Worm (Caenorhabditis elegans) whole organism, L4 larva: ENCODE results near the gene far-8.

Source experiments
- ama-1 ChIP-seq: fragments of 150-350 bp; optimal IDR thresholded peaks from 2 replicates; lab custom pipeline; 2014; ENCODE audit warnings: inconsistent platforms, mixed read lengths
- dmd-6 ChIP-seq: fragments of 200-800 bp; sonication (Bioruptor generic); IDR thresholded peaks from 2 replicates; pipeline ENCODE4 v1.3.6; 2022; ENCODE audit warnings: missing genetic modification reagents, missing genetic modification characterization, missing compliant biosample characterization
- dpl-1 ChIP-seq: fragments of 150-350 bp; optimal IDR thresholded peaks from 2 replicates; lab custom pipeline; 2014; ENCODE audit warnings: missing biosample characterization, missing genetic modification reagents, missing genetic modification characterization
- egl-27 ChIP-seq: sonication (generic microtip); optimal IDR thresholded peaks from 3 replicates; lab custom pipeline; 2017; ENCODE audit warnings: missing biosample characterization, missing genetic modification reagents, missing genetic modification characterization
- lsy-2 ChIP-seq, 2 experiments: fragments of 150-350 bp in 1 of 2; sonication (generic microtip) in 1 of 2; optimal IDR thresholded peaks; 2 replicates each; lab custom pipeline; 2014 to 2017; ENCODE audit warnings: missing biosample characterization in 2 of 2, missing genetic modification characterization in 2 of 2
- nhr-10 ChIP-seq: fragments of 150-350 bp; optimal IDR thresholded peaks from 2 replicates; lab custom pipeline; 2014; ENCODE audit warnings: missing biosample characterization, missing genetic modification characterization
- nhr-11 ChIP-seq: fragments of 150-350 bp; optimal IDR thresholded peaks from 2 replicates; lab custom pipeline; 2014; ENCODE audit warnings: missing biosample characterization, missing genetic modification characterization
- saeg-2 ChIP-seq: fragments of 200-800 bp; sonication (Bioruptor generic); IDR thresholded peaks from 2 replicates; pipeline ENCODE4 v1.3.6; 2022; ENCODE audit warnings: missing genetic modification reagents, missing genetic modification characterization, missing compliant biosample characterization
- snpc-4 ChIP-seq: fragments of 150-350 bp; optimal IDR thresholded peaks from 2 replicates; lab custom pipeline; 2014; ENCODE audit warnings: missing biosample characterization, missing genetic modification characterization
- tra-1 ChIP-seq: fragments of 200-800 bp; sonication (Bioruptor generic); IDR thresholded peaks from 2 replicates; pipeline ENCODE4 v1.3.6; 2022; ENCODE audit warnings: missing genetic modification reagents, missing genetic modification characterization, missing compliant biosample characterization
- unc-130 ChIP-seq: sonication (generic microtip); optimal IDR thresholded peaks from 2 replicates; lab custom pipeline; 2016; ENCODE audit warnings: missing genetic modification reagents, missing genetic modification characterization, missing compliant biosample characterization
- unc-62 ChIP-seq, 3 experiments: fragments of 150-350 bp in 1 of 3; sonication (generic microtip); optimal IDR thresholded peaks in 2 of 3; peaks in 1 of 3; 1 replicate in 1 of 3; 2 replicates in 2 of 3; lab custom pipeline; 2014 to 2017; ENCODE audit warnings: missing biosample characterization in 3 of 3, missing genetic modification characterization in 3 of 3, missing genetic modification reagents in 3 of 3, missing genotype in 1 of 3

ce11 chrIII:831961-832360 lies 10.8 kb upstream of the far-8 start, which contains the start of gene ceeh-1:
- TF ChIP-seq nhr-10 (tag; lab: Kevin White, UChicago) (no peak), unc-62 (GFP tag; optimal IDR thresholded peaks at IDR 0.05 in 1 of 2; lab: Kevin White, UChicago) (peak in 1 of 2 experiments; percentile 15), unc-62 (tag; optimal IDR thresholded peaks at IDR 0.05; lab: Kevin White, UChicago) (no peak), saeg-2 (GFP tag; lab: Robert Waterston, UW) (no peak), snpc-4 (no peak), unc-130 (GFP tag; lab: Kevin White, UChicago) (no peak), egl-27 (tag; lab: Kevin White, UChicago) (no peak), dmd-6 (peak; percentile 20; the same call in 1 of the 2 replicates), ama-1 (no peak), nhr-11 (tag; lab: Kevin White, UChicago) (no peak), dpl-1 (GFP tag; lab: Kevin White, UChicago) (no peak), lsy-2 (tag; optimal IDR thresholded peaks at IDR 0.05; lab: Kevin White, UChicago) (peak in 1 of 2 experiments; percentile 4), tra-1 (GFP tag; lab: Robert Waterston, UW) (no peak)
